Fruit fly (Drosophila melanogaster) whole organism, prepupa: ENCODE data around the gene CG18528.

ENCODE experiments used
- CG16779 ChIP-seq: fragments of 200-800 bp; sonication (Bioruptor generic); optimal IDR thresholded peaks from 3 replicates; lab custom pipeline; 2017; ENCODE audit warnings: missing biosample characterization, mild to moderate bottlenecking, missing genetic modification characterization
- CG31627 ChIP-seq: fragments of 200-800 bp; sonication (Bioruptor generic); optimal IDR thresholded peaks from 3 replicates; lab custom pipeline; 2016; ENCODE audit warnings: missing biosample characterization, missing genetic modification characterization
- CG3919 ChIP-seq: fragments of 200-800 bp; sonication (Bioruptor generic); optimal IDR thresholded peaks from 3 replicates; lab custom pipeline; 2016; ENCODE audit warnings: missing biosample characterization, missing genetic modification characterization
- Ets96B ChIP-seq: fragments of 200-800 bp; optimal IDR thresholded peaks from 2 replicates; lab custom pipeline; 2019; ENCODE audit warnings: missing biosample characterization, mild to moderate bottlenecking, missing genetic modification characterization, moderate library complexity
- Sox15 ChIP-seq: fragments of 200-800 bp; sonication (Bioruptor generic); optimal IDR thresholded peaks from 3 replicates; lab custom pipeline; 2016; ENCODE audit warnings: missing biosample characterization, missing genetic modification characterization

- TF ChIP-seq CG16779 (tag; lab: Kevin White, UChicago): no peak
- TF ChIP-seq Ets96B (tag; lab: Kevin White, UChicago): no peak
- no peak for TF ChIP-seq CG3919 (GFP tag; lab: Kevin White, UChicago)
- no peak for TF ChIP-seq Sox15
- TF ChIP-seq CG31627 (GFP tag; lab: Kevin White, UChicago): no peak
Measured at dm6 chr3R:24369268-24369667, 9.3 kb upstream of the CG18528 start, which contains the start of gene CG13614.
